Worm (Caenorhabditis elegans): ENCODE data around the gene snx-1.

snx-1 gene

ce11 chrX:1128503-1129036 lies at the start of gene snx-1:
snx-1 (plus strand) TSS chrX:1128986.
- no peak for TF ChIP-seq ces-1 (GFP tag; optimal IDR thresholded peaks at IDR 0.05)
- no peak for TF ChIP-seq elt-3 (tag; optimal IDR thresholded peaks at IDR 0.05)
- TF ChIP-seq ceh-83 (GFP tag; optimal IDR thresholded peaks at IDR 0.05), result no peak
- no peak for TF ChIP-seq unc-62 (GFP tag; optimal IDR thresholded peaks at IDR 0.05)
- no peak for TF ChIP-seq bed-3 (GFP tag; optimal IDR thresholded peaks at IDR 0.05)
- TF ChIP-seq cnd-1 (tag; optimal IDR thresholded peaks at IDR 0.05), result peak; percentile 38
- TF ChIP-seq ceh-43 (GFP tag; optimal IDR thresholded peaks at IDR 0.05), result no peak
- peak; percentile 1 for TF ChIP-seq mep-1 (tag; optimal IDR thresholded peaks at IDR 0.05)
- peak; percentile 21 for TF ChIP-seq nhr-2 (tag; optimal IDR thresholded peaks at IDR 0.05)
- no peak for TF ChIP-seq mls-2 (tag; optimal IDR thresholded peaks at IDR 0.05)
- TF ChIP-seq elt-1 (tag; optimal IDR thresholded peaks at IDR 0.05; ENCODE audit: borderline replicate concordance, insufficient read depth), result no peak
- TF ChIP-seq unc-120 (tag; optimal IDR thresholded peaks at IDR 0.05; ENCODE audit: poor library complexity, severe bottlenecking), result no peak
- no peak for TF ChIP-seq mab-5 (tag; optimal IDR thresholded peaks at IDR 0.05)
- peak; percentile 26 for TF ChIP-seq drap-1 (GFP tag; optimal IDR thresholded peaks at IDR 0.05)
- TF ChIP-seq nhr-237 (tag; optimal IDR thresholded peaks at IDR 0.05), result peak; percentile 35
- no peak for TF ChIP-seq unc-39 (tag; optimal IDR thresholded peaks at IDR 0.05)
- no peak for TF ChIP-seq snpc-4 (tag; optimal IDR thresholded peaks at IDR 0.05)
- peak; percentile 52 for TF ChIP-seq sptf-1 (tag; optimal IDR thresholded peaks at IDR 0.05)
- TF ChIP-seq nhr-76 (tag; optimal IDR thresholded peaks at IDR 0.05), result no peak
- TF ChIP-seq flh-1 (GFP tag; optimal IDR thresholded peaks at IDR 0.05), result no peak
- TF ChIP-seq ztf-11 (tag; optimal IDR thresholded peaks at IDR 0.05), result no peak
- TF ChIP-seq ceh-39 (tag; optimal IDR thresholded peaks at IDR 0.05), result peak; percentile 25
- no peak for TF ChIP-seq blmp-1 (tag; optimal IDR thresholded peaks at IDR 0.05)
- no peak for TF ChIP-seq tbx-8 (GFP tag; optimal IDR thresholded peaks at IDR 0.05)
- peak; percentile 29 for TF ChIP-seq M03D4.4 (tag; optimal IDR thresholded peaks at IDR 0.05)
- no peak for TF ChIP-seq lsy-2 (tag; optimal IDR thresholded peaks at IDR 0.05)
- TF ChIP-seq lin-32 (GFP tag; optimal IDR thresholded peaks at IDR 0.05), result no peak
- TF ChIP-seq ham-2 (GFP tag; optimal IDR thresholded peaks at IDR 0.05), result no peak
- TF ChIP-seq nhr-28 (tag; optimal IDR thresholded peaks at IDR 0.05), result no peak
- TF ChIP-seq lin-13 (tag; optimal IDR thresholded peaks at IDR 0.05), result peak; percentile 78
- TF ChIP-seq sem-2 (GFP tag; optimal IDR thresholded peaks at IDR 0.05), result no peak
- TF ChIP-seq zip-8 (tag; optimal IDR thresholded peaks at IDR 0.05), result no peak
- TF ChIP-seq nhr-12 (tag; optimal IDR thresholded peaks at IDR 0.05), result no peak
- peak; percentile 20 for TF ChIP-seq pha-4 (tag; optimal IDR thresholded peaks at IDR 0.05)
- TF ChIP-seq hlh-1 (tag; optimal IDR thresholded peaks at IDR 0.05), result no peak

DNA sequence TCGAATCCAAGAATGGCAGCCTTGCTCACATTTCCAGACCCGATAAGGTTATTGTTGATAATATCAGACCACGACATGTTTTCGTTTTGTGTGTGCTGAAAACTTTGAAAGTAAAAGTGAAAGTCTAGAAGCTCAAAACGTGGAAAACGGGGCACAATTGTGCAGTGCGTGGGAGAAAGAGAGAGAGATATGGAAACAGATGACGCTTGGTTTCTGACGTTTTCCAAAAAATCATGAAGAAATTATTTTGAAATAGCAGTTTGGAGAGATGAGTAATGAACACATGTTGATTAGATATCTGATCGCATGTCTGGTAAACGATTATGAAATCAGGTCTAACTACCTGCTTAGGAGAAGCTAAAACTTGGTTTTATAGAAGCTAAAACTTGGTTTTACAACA lies 48.2 kb upstream of the snx-1 start, which contains the start of gene pfn-3:
Gene pfn-3, minus strand, starts transcription at position 101 of the 400 bp plus-strand sequence.
- TF ChIP-seq hlh-1 (tag; optimal IDR thresholded peaks at IDR 0.05) (peak; percentile 33), unc-120 (tag; optimal IDR thresholded peaks at IDR 0.05; ENCODE audit: poor library complexity, severe bottlenecking) (peak; percentile 45), unc-62 (GFP tag; optimal IDR thresholded peaks at IDR 0.05) (peak; percentile 14), nhr-28 (tag; optimal IDR thresholded peaks at IDR 0.05) (no peak), snpc-4 (tag; optimal IDR thresholded peaks at IDR 0.05) (no peak), bed-3 (GFP tag; optimal IDR thresholded peaks at IDR 0.05) (no peak)

- TF ChIP-seq pha-4 (tag; optimal IDR thresholded peaks at IDR 0.05) (no peak), M03D4.4 (tag; optimal IDR thresholded peaks at IDR 0.05) (peak; percentile 45), elt-3 (tag; optimal IDR thresholded peaks at IDR 0.05) (no peak), mep-1 (tag; optimal IDR thresholded peaks at IDR 0.05) (peak; percentile 24), unc-62 (GFP tag; optimal IDR thresholded peaks at IDR 0.05) (peak; percentile 64), drap-1 (GFP tag; optimal IDR thresholded peaks at IDR 0.05) (peak; percentile 30), hlh-1 (tag; optimal IDR thresholded peaks at IDR 0.05) (peak; percentile 37), zip-8 (tag; optimal IDR thresholded peaks at IDR 0.05) (no peak), unc-120 (tag; optimal IDR thresholded peaks at IDR 0.05; ENCODE audit: poor library complexity, severe bottlenecking) (peak; percentile 95)
These were observed 46.9 kb upstream of the snx-1 start for ce11 chrX:1081927-1082326.

ce11 chrX:1085000-1085399 lies 43.8 kb upstream of the snx-1 start:
- no peak for TF ChIP-seq flh-1 (GFP tag; optimal IDR thresholded peaks at IDR 0.05)
- TF ChIP-seq mls-2 (tag; optimal IDR thresholded peaks at IDR 0.05), result no peak
- no peak for TF ChIP-seq hlh-1 (tag; optimal IDR thresholded peaks at IDR 0.05)
- no peak for TF ChIP-seq bed-3 (GFP tag; optimal IDR thresholded peaks at IDR 0.05)
- TF ChIP-seq mep-1 (tag; optimal IDR thresholded peaks at IDR 0.05), result no peak
- no peak for TF ChIP-seq drap-1 (GFP tag; optimal IDR thresholded peaks at IDR 0.05)
- TF ChIP-seq ceh-39 (tag; optimal IDR thresholded peaks at IDR 0.05), result no peak
- TF ChIP-seq lin-32 (GFP tag; optimal IDR thresholded peaks at IDR 0.05), result no peak
- no peak for TF ChIP-seq lin-13 (tag; optimal IDR thresholded peaks at IDR 0.05)
- no peak for TF ChIP-seq nhr-12 (tag; optimal IDR thresholded peaks at IDR 0.05)
- TF ChIP-seq pha-4 (tag; optimal IDR thresholded peaks at IDR 0.05), result no peak
- TF ChIP-seq M03D4.4 (tag; optimal IDR thresholded peaks at IDR 0.05), result no peak
- no peak for TF ChIP-seq blmp-1 (tag; optimal IDR thresholded peaks at IDR 0.05)
- TF ChIP-seq unc-62 (GFP tag; optimal IDR thresholded peaks at IDR 0.05), result no peak
- no peak for TF ChIP-seq lsy-2 (tag; optimal IDR thresholded peaks at IDR 0.05)
- TF ChIP-seq unc-39 (tag; optimal IDR thresholded peaks at IDR 0.05), result no peak
- no peak for TF ChIP-seq nhr-237 (tag; optimal IDR thresholded peaks at IDR 0.05)
- TF ChIP-seq unc-120 (tag; optimal IDR thresholded peaks at IDR 0.05; ENCODE audit: poor library complexity, severe bottlenecking), result no peak
- TF ChIP-seq cnd-1 (tag; optimal IDR thresholded peaks at IDR 0.05), result no peak
- TF ChIP-seq nhr-28 (tag; optimal IDR thresholded peaks at IDR 0.05), result no peak

Data from whole organism, mixed stage, embryonic.